ENCODE assay signal across 4 worm cellular contexts in the genomic region with DNA sequence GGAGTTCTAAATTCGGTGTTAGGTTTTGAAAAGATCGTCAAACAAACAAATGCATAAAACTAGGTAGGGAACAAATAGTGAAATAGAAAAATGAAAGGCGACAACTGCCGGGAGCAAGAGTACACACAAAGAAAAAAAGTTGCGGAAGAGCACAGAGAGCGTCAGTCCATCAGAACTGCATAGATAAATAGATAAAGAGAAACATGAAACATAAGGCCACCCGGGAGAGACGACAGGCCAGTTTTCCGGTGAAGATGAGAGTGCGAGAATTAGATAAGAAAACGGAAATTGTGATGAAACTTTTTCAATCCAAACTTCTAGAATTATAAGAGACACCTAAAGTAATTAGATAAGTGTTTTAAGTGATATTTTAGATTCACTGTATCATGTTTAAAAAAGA.
A peak's percentile ranks its signal among the peaks of the same experiment; 100 is the strongest.
TF ChIP-seq lines count a peak whose summit lies in the region.

No protein-coding gene starts in this region.

TF ChIP-seq in whole organism, L1 larva, 84 proteins besides CTCF, POLR2A, EP300 and RAD21 (continued from another document):
- TF ChIP-seq pqm-1 (tag; optimal IDR thresholded peaks at IDR 0.05; lab: Kevin White, UChicago): peak; percentile 82
- peak; percentile 78 for TF ChIP-seq lin-14 (GFP tag; optimal IDR thresholded peaks at IDR 0.05; lab: Kevin White, UChicago)
- peak; percentile 51 for TF ChIP-seq nhr-71 (tag; optimal IDR thresholded peaks at IDR 0.05; lab: Kevin White, UChicago)
- TF ChIP-seq lin-39 (tag; optimal IDR thresholded peaks at IDR 0.05; lab: Kevin White, UChicago): no peak
- TF ChIP-seq fkh-10 (GFP tag; optimal IDR thresholded peaks at IDR 0.05; lab: Kevin White, UChicago): no peak
- peak; percentile 25 for TF ChIP-seq snu-23 (GFP tag; optimal IDR thresholded peaks at IDR 0.05; lab: Kevin White, UChicago)
- TF ChIP-seq nhr-85 (tag; lab: Kevin White, UChicago): no peak
- TF ChIP-seq unc-62 (GFP tag; optimal IDR thresholded peaks at IDR 0.05; lab: Kevin White, UChicago): no peak
- TF ChIP-seq hlh-17 (GFP tag; optimal IDR thresholded peaks at IDR 0.05; lab: Kevin White, UChicago; ENCODE audit: borderline replicate concordance): no peak
- TF ChIP-seq nhr-90 (tag; optimal IDR thresholded peaks at IDR 0.05; lab: Kevin White, UChicago; ENCODE audit: poor library complexity): no peak
- TF ChIP-seq fkh-8 (tag; optimal IDR thresholded peaks at IDR 0.05; lab: Kevin White, UChicago): no peak
- peak; percentile 5 for TF ChIP-seq swsn-7 (tag; optimal IDR thresholded peaks at IDR 0.05; lab: Kevin White, UChicago)
- no peak for TF ChIP-seq F16B12.6 (tag; optimal IDR thresholded peaks at IDR 0.05; lab: Kevin White, UChicago)
- TF ChIP-seq tbx-2 (tag; optimal IDR thresholded peaks at IDR 0.05; lab: Kevin White, UChicago): no peak
- TF ChIP-seq Y116A8C.19 (tag; optimal IDR thresholded peaks at IDR 0.05; lab: Kevin White, UChicago; ENCODE audit: borderline replicate concordance): no peak
- no peak for TF ChIP-seq egl-13 (tag; optimal IDR thresholded peaks at IDR 0.05; lab: Kevin White, UChicago)
- no peak for TF ChIP-seq mab-9 (GFP tag; IDR thresholded peaks at IDR 0.05; lab: Robert Waterston, UW)
- TF ChIP-seq dsc-1 (tag; optimal IDR thresholded peaks at IDR 0.05; lab: Kevin White, UChicago): no peak
- TF ChIP-seq rnt-1 (tag; optimal IDR thresholded peaks at IDR 0.05; lab: Kevin White, UChicago): peak; percentile 33
- no peak for TF ChIP-seq sup-37 (GFP tag; optimal IDR thresholded peaks at IDR 0.05; lab: Kevin White, UChicago)
- TF ChIP-seq ceh-82 (tag; optimal IDR thresholded peaks at IDR 0.05; lab: Kevin White, UChicago): peak in 1 of 3 experiments; percentile 10
- peak; percentile 31 for TF ChIP-seq unc-130 (tag; optimal IDR thresholded peaks at IDR 0.05; lab: Kevin White, UChicago)
- no peak for TF ChIP-seq irx-1 (tag; optimal IDR thresholded peaks at IDR 0.05; lab: Kevin White, UChicago)
- no peak for TF ChIP-seq sox-4 (tag; optimal IDR thresholded peaks at IDR 0.05; lab: Kevin White, UChicago)
- TF ChIP-seq elt-3 (tag; optimal IDR thresholded peaks at IDR 0.05; lab: Kevin White, UChicago): no peak
- peak in 1 of 2 experiments; percentile 12 for TF ChIP-seq efl-1 (optimal IDR thresholded peaks at IDR 0.05; lab: Kevin White, UChicago)
- TF ChIP-seq efl-1 (GFP tag; optimal IDR thresholded peaks at IDR 0.05 in 1 of 2; lab: Kevin White, UChicago): no peak
- TF ChIP-seq nhr-20 (tag; optimal IDR thresholded peaks at IDR 0.05; lab: Kevin White, UChicago): peak; percentile 24
- TF ChIP-seq ceh-88 (GFP tag; IDR thresholded peaks at IDR 0.05; lab: Robert Waterston, UW): no peak
- peak; percentile 69 for TF ChIP-seq elt-2 (tag; optimal IDR thresholded peaks at IDR 0.05; lab: Kevin White, UChicago)

TF ChIP-seq in whole organism, L2 larva, 48 proteins besides CTCF, POLR2A, EP300 and RAD21 (continued from another document):
- no peak for TF ChIP-seq peb-1 (tag; optimal IDR thresholded peaks at IDR 0.05; lab: Kevin White, UChicago)
- TF ChIP-seq nhr-12 (tag; optimal IDR thresholded peaks at IDR 0.05; lab: Kevin White, UChicago): no peak
- TF ChIP-seq unc-62 (GFP tag; optimal IDR thresholded peaks at IDR 0.05; lab: Kevin White, UChicago): no peak
- TF ChIP-seq C34F6.9 (tag; optimal IDR thresholded peaks at IDR 0.05; lab: Kevin White, UChicago): peak; percentile 7
- TF ChIP-seq ZK546.5 (tag; optimal IDR thresholded peaks at IDR 0.05; lab: Kevin White, UChicago): no peak
- no peak for TF ChIP-seq nhr-25 (tag; optimal IDR thresholded peaks at IDR 0.05; lab: Kevin White, UChicago)
- no peak for TF ChIP-seq ceh-82 (tag; optimal IDR thresholded peaks at IDR 0.05; lab: Kevin White, UChicago)
- TF ChIP-seq nhr-21 (tag; optimal IDR thresholded peaks at IDR 0.05; lab: Kevin White, UChicago): no peak
- no peak for TF ChIP-seq lin-13 (GFP tag; optimal IDR thresholded peaks at IDR 0.05; lab: Kevin White, UChicago)
- TF ChIP-seq elt-1 (tag; optimal IDR thresholded peaks at IDR 0.05; lab: Kevin White, UChicago): no peak
- no peak for TF ChIP-seq ama-1 (optimal IDR thresholded peaks at IDR 0.05; lab: Kevin White, UChicago)
- no peak for TF ChIP-seq blmp-1 (tag; optimal IDR thresholded peaks at IDR 0.05; lab: Kevin White, UChicago; ENCODE audit: insufficient read depth)
- TF ChIP-seq unc-55 (GFP tag; optimal IDR thresholded peaks at IDR 0.05; lab: Kevin White, UChicago): peak; percentile 12
- TF ChIP-seq sma-3 (GFP tag; optimal IDR thresholded peaks at IDR 0.05; lab: Kevin White, UChicago): no peak
- no peak for TF ChIP-seq snpc-4 (tag; optimal IDR thresholded peaks at IDR 0.05; lab: Kevin White, UChicago)
- peak; percentile 90 for TF ChIP-seq fos-1 (tag; optimal IDR thresholded peaks at IDR 0.05; lab: Kevin White, UChicago)
- no peak for TF ChIP-seq skn-1 (tag; optimal IDR thresholded peaks at IDR 0.05; lab: Kevin White, UChicago)
- TF ChIP-seq alr-1 (tag; optimal IDR thresholded peaks at IDR 0.05; lab: Kevin White, UChicago): no peak
- TF ChIP-seq nhr-10 (tag; optimal IDR thresholded peaks at IDR 0.05; lab: Kevin White, UChicago): no peak
- peak; percentile 35 for TF ChIP-seq crh-2 (tag; optimal IDR thresholded peaks at IDR 0.05; lab: Kevin White, UChicago)
- TF ChIP-seq nhr-23 (tag; optimal IDR thresholded peaks at IDR 0.05; lab: Kevin White, UChicago): no peak
- no peak for TF ChIP-seq sem-4 (tag; optimal IDR thresholded peaks at IDR 0.05; lab: Kevin White, UChicago)
- peak; percentile 26 for TF ChIP-seq nhr-129 (tag; optimal IDR thresholded peaks at IDR 0.05; lab: Kevin White, UChicago)
- no peak for TF ChIP-seq ztf-1 (GFP tag; conservative IDR thresholded peaks at IDR 0.05; lab: Robert Waterston, UW)
- no peak for TF ChIP-seq ztf-4 (tag; optimal IDR thresholded peaks at IDR 0.05; lab: Kevin White, UChicago)
- TF ChIP-seq F13H6.1 (tag; optimal IDR thresholded peaks at IDR 0.05; lab: Kevin White, UChicago): peak; percentile 64
- no peak for TF ChIP-seq zag-1 (tag; optimal IDR thresholded peaks at IDR 0.05; lab: Kevin White, UChicago)
- TF ChIP-seq lsy-2 (tag; optimal IDR thresholded peaks at IDR 0.05; lab: Kevin White, UChicago): no peak
- TF ChIP-seq mab-5 (tag; optimal IDR thresholded peaks at IDR 0.05; lab: Kevin White, UChicago): no peak
- no peak for TF ChIP-seq nhr-6 (tag; optimal IDR thresholded peaks at IDR 0.05; lab: Kevin White, UChicago)

TF ChIP-seq in whole organism, L3 larva, 47 proteins besides CTCF, POLR2A, EP300 and RAD21 (continued from another document):
- TF ChIP-seq nfya-1 (tag; optimal IDR thresholded peaks at IDR 0.05; lab: Kevin White, UChicago; ENCODE audit: insufficient read depth): peak; percentile 41
- peak; percentile 68 for TF ChIP-seq pqm-1 (tag; optimal IDR thresholded peaks at IDR 0.05; lab: Kevin White, UChicago)
- TF ChIP-seq pha-4 (tag; optimal IDR thresholded peaks at IDR 0.05; lab: Kevin White, UChicago): peak; percentile 45
- TF ChIP-seq zag-1 (tag; optimal IDR thresholded peaks at IDR 0.05; lab: Kevin White, UChicago): no peak
- TF ChIP-seq egl-27 (tag; optimal IDR thresholded peaks at IDR 0.05; lab: Kevin White, UChicago): no peak

TF ChIP-seq in whole organism, L4 larva, 104 proteins besides CTCF, POLR2A, EP300 and RAD21 (continued from another document and continues in another):
- TF ChIP-seq unc-130 (GFP tag; optimal IDR thresholded peaks at IDR 0.05; lab: Kevin White, UChicago): no peak
- TF ChIP-seq mdl-1 (tag; optimal IDR thresholded peaks at IDR 0.05; lab: Kevin White, UChicago): peak in 1 of 2 experiments; percentile 14
- TF ChIP-seq D1046.2 (GFP tag; IDR thresholded peaks at IDR 0.05; lab: Robert Waterston, UW): no peak
- no peak for TF ChIP-seq nhr-102 (tag; optimal IDR thresholded peaks at IDR 0.05; lab: Kevin White, UChicago)
- no peak for TF ChIP-seq aly-2 (tag; optimal IDR thresholded peaks at IDR 0.05; lab: Kevin White, UChicago)
- no peak for TF ChIP-seq ceh-44 (GFP tag; IDR thresholded peaks at IDR 0.05; lab: Robert Waterston, UW)
- no peak for TF ChIP-seq nhr-42 (GFP tag; IDR thresholded peaks at IDR 0.05; lab: Robert Waterston, UW)
- no peak for TF ChIP-seq Y75B8A.6 (GFP tag; IDR thresholded peaks at IDR 0.05; lab: Robert Waterston, UW)
- TF ChIP-seq F10B5.3 (tag; optimal IDR thresholded peaks at IDR 0.05; lab: Kevin White, UChicago): no peak
- no peak; the same call in 1 of the 2 replicates for TF ChIP-seq T26A8.4 (GFP tag; IDR thresholded peaks at IDR 0.05; lab: Robert Waterston, UW)
- peak; percentile 61 for TF ChIP-seq nhr-28 (tag; optimal IDR thresholded peaks at IDR 0.05; lab: Kevin White, UChicago)
- TF ChIP-seq egl-27 (tag; optimal IDR thresholded peaks at IDR 0.05; lab: Kevin White, UChicago): no peak
- no peak for TF ChIP-seq daf-16 (GFP tag; optimal IDR thresholded peaks at IDR 0.05; lab: Kevin White, UChicago)
- peak; percentile 72 for TF ChIP-seq daf-16 (tag; optimal IDR thresholded peaks at IDR 0.05; lab: Kevin White, UChicago)
- TF ChIP-seq Y5F2A.4 (GFP tag; optimal IDR thresholded peaks at IDR 0.05; lab: Kevin White, UChicago): no peak
- no peak for TF ChIP-seq saeg-2 (GFP tag; IDR thresholded peaks at IDR 0.05; lab: Robert Waterston, UW)
- TF ChIP-seq mdt-29 (GFP tag; IDR thresholded peaks at IDR 0.05; lab: Robert Waterston, UW): no peak
- no peak for TF ChIP-seq zag-1 (tag; optimal IDR thresholded peaks at IDR 0.05; lab: Kevin White, UChicago)
- no peak for TF ChIP-seq pha-4 (GFP tag; IDR thresholded peaks at IDR 0.05; lab: Robert Waterston, UW)
- no peak for TF ChIP-seq pha-4 (tag; optimal IDR thresholded peaks at IDR 0.05; lab: Kevin White, UChicago)
- no peak for TF ChIP-seq egl-43 (GFP tag; IDR thresholded peaks at IDR 0.05; lab: Robert Waterston, UW)
- TF ChIP-seq dve-1 (tag; optimal IDR thresholded peaks at IDR 0.05; lab: Kevin White, UChicago; ENCODE audit: insufficient read depth): peak; percentile 59
- no peak for TF ChIP-seq zfp-2 (tag; optimal IDR thresholded peaks at IDR 0.05; lab: Kevin White, UChicago)
- peak; percentile 12 for TF ChIP-seq aha-1 (tag; lab: Kevin White, UChicago)
- no peak for TF ChIP-seq spr-1 (tag; optimal IDR thresholded peaks at IDR 0.05; lab: Kevin White, UChicago)
- no peak for TF ChIP-seq F37D6.2 (tag; optimal IDR thresholded peaks at IDR 0.05; lab: Kevin White, UChicago)
- peak in 1 of 2 experiments; percentile 74 for TF ChIP-seq unc-62 (GFP tag; optimal IDR thresholded peaks at IDR 0.05 in 1 of 2; lab: Kevin White, UChicago)
- no peak for TF ChIP-seq unc-62 (tag; optimal IDR thresholded peaks at IDR 0.05; lab: Kevin White, UChicago)
- no peak for TF ChIP-seq snpc-1.2 (GFP tag; IDR thresholded peaks at IDR 0.05; lab: Robert Waterston, UW)
- no peak for TF ChIP-seq Y48G9A.11 (GFP tag; IDR thresholded peaks at IDR 0.05; lab: Robert Waterston, UW)
- no peak for TF ChIP-seq mxl-2 (GFP tag; conservative IDR thresholded peaks at IDR 0.05; lab: Robert Waterston, UW)
- TF ChIP-seq ctbp-1 (GFP tag; IDR thresholded peaks at IDR 0.05; lab: Robert Waterston, UW): no peak
- no peak for TF ChIP-seq lin-15B (tag; optimal IDR thresholded peaks at IDR 0.05; lab: Kevin White, UChicago)
- no peak for TF ChIP-seq madf-9 (GFP tag; conservative IDR thresholded peaks at IDR 0.05; lab: Robert Waterston, UW)
- TF ChIP-seq fkh-10 (GFP tag; optimal IDR thresholded peaks at IDR 0.05; lab: Kevin White, UChicago): no peak
- TF ChIP-seq lin-13 (GFP tag; optimal IDR thresholded peaks at IDR 0.05; lab: Kevin White, UChicago): no peak
- no peak for TF ChIP-seq nhr-25 (tag; optimal IDR thresholded peaks at IDR 0.05; lab: Kevin White, UChicago; ENCODE audit: borderline replicate concordance, insufficient read depth)
- TF ChIP-seq lin-39 (tag; optimal IDR thresholded peaks at IDR 0.05; lab: Kevin White, UChicago): no peak
- TF ChIP-seq daf-8 (GFP tag; IDR thresholded peaks at IDR 0.05; lab: Robert Waterston, UW): no peak
- no peak for TF ChIP-seq vab-7 (GFP tag; IDR thresholded peaks at IDR 0.05; lab: Robert Waterston, UW)
- TF ChIP-seq attf-4 (tag; optimal IDR thresholded peaks at IDR 0.05; lab: Kevin White, UChicago): no peak
- TF ChIP-seq mes-2 (tag; optimal IDR thresholded peaks at IDR 0.05; lab: Kevin White, UChicago; ENCODE audit: poor library complexity, severe bottlenecking): no peak
- no peak for TF ChIP-seq nhr-77 (tag; optimal IDR thresholded peaks at IDR 0.05; lab: Kevin White, UChicago)
- no peak for TF ChIP-seq mxl-3 (GFP tag; optimal IDR thresholded peaks at IDR 0.05; lab: Kevin White, UChicago)
- no peak for TF ChIP-seq lin-38 (GFP tag; IDR thresholded peaks at IDR 0.05; lab: Robert Waterston, UW)
- no peak for TF ChIP-seq arid-1 (GFP tag; conservative IDR thresholded peaks at IDR 0.05; lab: Robert Waterston, UW)
- TF ChIP-seq nhr-237 (tag; optimal IDR thresholded peaks at IDR 0.05; lab: Kevin White, UChicago): no peak
- TF ChIP-seq daf-12 (tag; optimal IDR thresholded peaks at IDR 0.05; lab: Kevin White, UChicago): no peak
- TF ChIP-seq F44E2.7 (GFP tag; IDR thresholded peaks at IDR 0.05; lab: Robert Waterston, UW): no peak
- TF ChIP-seq snpc-4 (tag; optimal IDR thresholded peaks at IDR 0.05; lab: Kevin White, UChicago): no peak
- no peak for TF ChIP-seq ZK337.2 (GFP tag; IDR thresholded peaks at IDR 0.05; lab: Robert Waterston, UW)
- no peak for TF ChIP-seq tag-97 (GFP tag; IDR thresholded peaks at IDR 0.05; lab: Robert Waterston, UW)
- TF ChIP-seq gei-8 (GFP tag; optimal IDR thresholded peaks at IDR 0.05; lab: Kevin White, UChicago): no peak
- no peak for TF ChIP-seq lin-29 (GFP tag; IDR thresholded peaks at IDR 0.05; lab: Robert Waterston, UW)
- no peak for TF ChIP-seq nhr-111 (GFP tag; optimal IDR thresholded peaks at IDR 0.05; lab: Kevin White, UChicago)
- TF ChIP-seq hlh-30 (tag; optimal IDR thresholded peaks at IDR 0.05; lab: Kevin White, UChicago; ENCODE audit: insufficient read depth): no peak
- TF ChIP-seq nhr-41 (GFP tag; IDR thresholded peaks at IDR 0.05; lab: Robert Waterston, UW): no peak
- no peak for TF ChIP-seq unc-39 (tag; optimal IDR thresholded peaks at IDR 0.05; lab: Kevin White, UChicago)
- TF ChIP-seq hif-1 (tag; optimal IDR thresholded peaks at IDR 0.05; lab: Kevin White, UChicago): no peak
- TF ChIP-seq ceh-62 (tag; optimal IDR thresholded peaks at IDR 0.05; lab: Kevin White, UChicago): no peak
- TF ChIP-seq T20F7.1 (GFP tag; optimal IDR thresholded peaks at IDR 0.05; lab: Kevin White, UChicago): no peak
- TF ChIP-seq sdz-12 (GFP tag; optimal IDR thresholded peaks at IDR 0.05; lab: Kevin White, UChicago): no peak
- no peak for TF ChIP-seq nhr-76 (tag; optimal IDR thresholded peaks at IDR 0.05; lab: Kevin White, UChicago)
- TF ChIP-seq lim-7 (GFP tag; IDR thresholded peaks at IDR 0.05; lab: Robert Waterston, UW): no peak
- TF ChIP-seq dmd-9 (GFP tag; IDR thresholded peaks at IDR 0.05; lab: Robert Waterston, UW): no peak
- TF ChIP-seq dmd-8 (GFP tag; IDR thresholded peaks at IDR 0.05; lab: Robert Waterston, UW): no peak
- TF ChIP-seq nhr-10 (tag; optimal IDR thresholded peaks at IDR 0.05; lab: Kevin White, UChicago): no peak
- no peak for TF ChIP-seq ztf-7 (tag; optimal IDR thresholded peaks at IDR 0.05; lab: Kevin White, UChicago)
- no peak for TF ChIP-seq F49E8.2 (tag; optimal IDR thresholded peaks at IDR 0.05; lab: Kevin White, UChicago; ENCODE audit: borderline replicate concordance)
- TF ChIP-seq rbr-2 (tag; optimal IDR thresholded peaks at IDR 0.05; lab: Kevin White, UChicago): no peak
- peak in 1 of 2 experiments; percentile 4 for TF ChIP-seq lsy-2 (tag; optimal IDR thresholded peaks at IDR 0.05; lab: Kevin White, UChicago)
- no peak for TF ChIP-seq php-3 (GFP tag; IDR thresholded peaks at IDR 0.05; lab: Robert Waterston, UW)
- no peak; the same call in none of the 2 replicates for TF ChIP-seq dmd-6 (GFP tag; IDR thresholded peaks at IDR 0.05; lab: Robert Waterston, UW)
- TF ChIP-seq mep-1 (tag; optimal IDR thresholded peaks at IDR 0.05; lab: Kevin White, UChicago): no peak
- TF ChIP-seq ceh-82 (tag; optimal IDR thresholded peaks at IDR 0.05; lab: Kevin White, UChicago): no peak
- no peak for TF ChIP-seq ceh-32 (tag; optimal IDR thresholded peaks at IDR 0.05; lab: Kevin White, UChicago; ENCODE audit: poor library complexity)
